Worm (Caenorhabditis elegans): Measurements from ENCODE around the gene C29F5.8.

The C29F5.8 gene

DNA sequence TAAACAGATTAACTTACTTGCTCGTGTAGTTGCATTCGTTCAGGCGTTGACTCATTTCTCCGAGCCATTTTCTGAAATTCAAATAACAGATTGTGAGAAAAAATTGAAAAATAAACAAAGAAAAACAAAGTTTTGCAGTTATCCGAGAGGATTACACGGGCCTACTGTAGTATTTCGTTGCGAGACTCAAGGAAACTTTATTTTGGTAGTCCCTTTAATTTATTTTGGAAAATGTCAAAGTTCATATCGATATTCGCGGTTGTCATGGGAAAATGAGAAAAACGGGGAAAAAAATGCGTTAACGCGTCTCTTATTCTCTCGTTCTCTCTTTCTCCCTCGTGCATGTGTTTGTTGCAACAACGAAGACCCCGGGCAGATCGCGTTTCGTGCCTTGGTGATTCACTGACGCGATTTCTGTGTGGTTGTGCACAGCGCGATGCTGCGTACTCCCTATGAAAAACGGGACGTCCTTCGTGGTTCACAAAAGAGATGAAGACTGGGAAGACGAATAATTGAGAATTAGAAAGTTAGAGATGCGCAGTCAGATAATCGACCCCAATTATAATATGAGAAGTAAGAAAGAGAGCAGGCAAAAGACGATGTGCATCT lies 25.1 kb downstream of the C29F5.8 start, which contains the start of gene set-4 (continued):
- peak; percentile 97 for TF ChIP-seq ztf-18 (tag; optimal IDR thresholded peaks at IDR 0.05)
- TF ChIP-seq Y95B8A.8 (GFP tag; IDR thresholded peaks at IDR 0.05) = no peak
- TF ChIP-seq lir-1 (GFP tag; conservative IDR thresholded peaks at IDR 0.05) = peak; percentile 60; the same call in 1 of the 2 replicates
- no peak for TF ChIP-seq F49E8.2 (tag; optimal IDR thresholded peaks at IDR 0.05; ENCODE audit: insufficient read depth)
- peak; percentile 92 for TF ChIP-seq lin-40 (tag; optimal IDR thresholded peaks at IDR 0.05)
- TF ChIP-seq nfyb-1 (GFP tag; IDR thresholded peaks at IDR 0.05) = peak; percentile 91
- peak; percentile 38 for TF ChIP-seq athp-1 (tag; optimal IDR thresholded peaks at IDR 0.05)
- TF ChIP-seq hmg-20 (GFP tag; IDR thresholded peaks at IDR 0.05) = peak; percentile 79
- no peak for TF ChIP-seq ceh-79 (tag; optimal IDR thresholded peaks at IDR 0.05)
- peak in 2 of 3 experiments; percentile 28 to 90 for TF ChIP-seq lin-35 (GFP tag; optimal IDR thresholded peaks at IDR 0.05)
- no peak for TF ChIP-seq lin-26 (GFP tag; IDR thresholded peaks at IDR 0.05)

DNA sequence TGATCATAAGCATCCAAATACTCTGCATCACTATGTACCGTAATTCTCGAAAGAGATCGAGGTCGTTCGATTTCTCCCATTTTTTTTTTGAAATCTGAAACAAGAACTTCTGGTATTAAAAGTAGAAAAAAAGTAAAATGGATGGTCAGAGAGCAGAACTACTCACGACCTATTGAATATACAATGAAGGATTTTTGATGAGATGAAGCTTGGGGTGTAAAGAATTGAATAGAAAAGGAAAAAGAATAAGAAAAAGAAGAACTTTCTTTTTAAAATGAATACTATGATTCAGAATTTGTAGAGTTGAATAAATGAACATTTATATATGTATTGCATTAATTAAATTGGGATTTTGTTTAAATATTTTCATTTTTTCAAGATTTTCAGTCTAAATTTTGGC lies 27.7 kb downstream of the C29F5.8 start, which contains the start of gene ttc-39B:
TSS of gene ttc-39B (minus strand) at position 101 of the 400 bp plus-strand sequence.
- no peak for TF ChIP-seq zfh-2 (GFP tag; conservative IDR thresholded peaks at IDR 0.05)
- TF ChIP-seq unc-62 (GFP tag; optimal IDR thresholded peaks at IDR 0.05) = no peak
- TF ChIP-seq D2030.7 (GFP tag; IDR thresholded peaks at IDR 0.05) = no peak
- no peak for TF ChIP-seq mxl-1 (tag; optimal IDR thresholded peaks at IDR 0.05)
- no peak for TF ChIP-seq snpc-4 (GFP tag; optimal IDR thresholded peaks at IDR 0.05)
- no peak for TF ChIP-seq snpc-4 (tag; optimal IDR thresholded peaks at IDR 0.05)
- no peak for TF ChIP-seq ztf-6 (GFP tag; IDR thresholded peaks at IDR 0.05)
- no peak for TF ChIP-seq B0336.3 (GFP tag; IDR thresholded peaks at IDR 0.05)
- TF ChIP-seq aptf-2 (GFP tag; conservative IDR thresholded peaks at IDR 0.05) = no peak
- TF ChIP-seq snpc-3.4 (tag; optimal IDR thresholded peaks at IDR 0.05) = no peak
- TF ChIP-seq nhr-120 (GFP tag; IDR thresholded peaks at IDR 0.05) = no peak
- no peak for TF ChIP-seq ama-1 (optimal IDR thresholded peaks at IDR 0.05)
- no peak for TF ChIP-seq ama-1 (GFP tag; optimal IDR thresholded peaks at IDR 0.05)

DNA sequence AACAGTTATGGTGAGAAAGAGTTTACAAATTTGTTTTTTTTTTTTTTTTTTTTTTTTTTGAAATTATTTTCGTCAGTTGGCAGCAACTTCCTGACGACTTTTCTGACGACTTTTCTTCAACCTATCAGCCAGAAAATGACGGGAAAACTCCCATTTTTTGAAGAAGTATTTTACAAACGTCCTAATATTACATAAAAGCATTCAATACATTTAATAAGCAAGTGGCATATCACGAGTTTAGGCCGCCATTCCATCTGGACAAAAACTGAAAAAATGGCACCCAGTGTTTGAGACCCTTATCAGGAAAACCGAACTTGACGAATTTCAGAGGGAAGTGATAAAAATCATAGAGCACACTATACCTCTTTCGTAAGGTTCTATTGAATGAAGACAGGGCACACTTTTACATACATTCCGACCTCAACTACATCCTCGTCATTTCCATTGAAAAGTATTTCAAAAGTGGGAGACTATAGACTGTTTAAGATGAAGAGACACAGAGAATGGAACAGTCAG lies 28.6 kb downstream of the C29F5.8 start:
- TF ChIP-seq nhr-80 (tag; optimal IDR thresholded peaks at IDR 0.05) (peak; percentile 62), F23B12.7 (tag; optimal IDR thresholded peaks at IDR 0.05; ENCODE audit: insufficient read depth) (no peak), F22D6.2 (tag; optimal IDR thresholded peaks at IDR 0.05) (no peak), ztf-26 (tag; optimal IDR thresholded peaks at IDR 0.05) (no peak), F57C9.4 (tag; optimal IDR thresholded peaks at IDR 0.05) (no peak), cebp-1 (GFP tag; IDR thresholded peaks at IDR 0.05) (no peak), cebp-1 (tag; optimal IDR thresholded peaks at IDR 0.05) (peak; percentile 25), hlh-26 (GFP tag; conservative IDR thresholded peaks at IDR 0.05) (no peak)

ce11 chrII:6335358-6335757 lies 29.1 kb downstream of the C29F5.8 start, which contains the start of gene C32D5.14:
Gene C32D5.14, plus strand, starts transcription at chrII:6335488.
- TF ChIP-seq sea-2 (GFP tag; IDR thresholded peaks at IDR 0.05) (no peak), C06A6.2 (GFP tag; conservative IDR thresholded peaks at IDR 0.05) (no peak), die-1 (tag; optimal IDR thresholded peaks at IDR 0.05) (no peak), egrh-3 (GFP tag; IDR thresholded peaks at IDR 0.05) (no peak), mes-4 (tag; optimal IDR thresholded peaks at IDR 0.05) (no peak), bed-1 (GFP tag; IDR thresholded peaks at IDR 0.05) (no peak), him-1 (tag; optimal IDR thresholded peaks at IDR 0.05) (no peak), let-607 (tag; optimal IDR thresholded peaks at IDR 0.05) (peak; percentile 48 to 77), tlf-1 (GFP tag; optimal IDR thresholded peaks at IDR 0.05) (no peak), fkh-3 (tag; optimal IDR thresholded peaks at IDR 0.05) (no peak), tbx-9 (tag; optimal IDR thresholded peaks at IDR 0.05; ENCODE audit: borderline replicate concordance) (no peak), K12H6.12 (tag; optimal IDR thresholded peaks at IDR 0.05) (no peak), lin-26 (GFP tag; IDR thresholded peaks at IDR 0.05) (no peak), atf-7 (tag; optimal IDR thresholded peaks at IDR 0.05) (peak; percentile 22), lsl-1 (GFP tag; optimal IDR thresholded peaks at IDR 0.05) (no peak)

Measured in whole organism, young adult.